Fruit fly (Drosophila melanogaster) whole organism, pupa: Measurements from ENCODE around the gene dcma.

Experiments used
- CG13204 ChIP-seq: fragments of 200-800 bp; sonication (Bioruptor generic); optimal IDR thresholded peaks from 2 replicates; lab custom pipeline; 2018; ENCODE audit warnings: missing biosample characterization, mild to moderate bottlenecking, missing genetic modification characterization, moderate library complexity
- CG14655 ChIP-seq: fragments of 200-800 bp; sonication (Bioruptor generic); optimal IDR thresholded peaks from 3 replicates; lab custom pipeline; 2017; ENCODE audit warnings: mild to moderate bottlenecking, missing biosample characterization, missing genetic modification reagents, missing genetic modification characterization
- CG32121 ChIP-seq: fragments of 200-800 bp; sonication (Bioruptor generic); IDR thresholded peaks from 2 replicates; pipeline ENCODE4 v1.3.6; 2022; ENCODE audit warnings: missing biosample characterization, missing genetic modification characterization
- CG8159 ChIP-seq: fragments of 200-800 bp; sonication (Bioruptor generic); optimal IDR thresholded peaks from 3 replicates; lab custom pipeline; 2018; ENCODE audit warnings: missing biosample characterization, mild to moderate bottlenecking, missing genetic modification characterization, moderate library complexity
- CG8301 ChIP-seq: fragments of 200-800 bp; sonication (Bioruptor generic); optimal IDR thresholded peaks from 2 replicates; lab custom pipeline; 2018; ENCODE audit warnings: missing biosample characterization, mild to moderate bottlenecking, missing genetic modification characterization
- CG9948 ChIP-seq: fragments of 200-800 bp; sonication (Bioruptor generic); optimal IDR thresholded peaks from 2 replicates; lab custom pipeline; 2018; ENCODE audit warnings: missing biosample characterization, mild to moderate bottlenecking, missing genetic modification characterization, moderate library complexity
- D1 ChIP-seq: fragments of 200-800 bp; sonication (Bioruptor generic); optimal IDR thresholded peaks from 2 replicates; lab custom pipeline; 2018; ENCODE audit warnings: missing biosample characterization, mild to moderate bottlenecking, missing genetic modification characterization, moderate library complexity
- Ets98B ChIP-seq: fragments of 200-800 bp; sonication (Bioruptor generic); IDR thresholded peaks from 2 replicates; pipeline ENCODE4 v1.3.6; 2022; ENCODE audit warnings: missing biosample characterization, missing genetic modification characterization
- Pif1A ChIP-seq: fragments of 200-800 bp; sonication (Bioruptor generic); optimal IDR thresholded peaks from 3 replicates; lab custom pipeline; 2016; ENCODE audit warnings: missing biosample characterization, missing genetic modification characterization
- Pif1B ChIP-seq: fragments of 200-800 bp; sonication (Bioruptor generic); optimal IDR thresholded peaks from 3 replicates; lab custom pipeline; 2016; ENCODE audit warnings: missing biosample characterization, missing genetic modification characterization
- Snoo ChIP-seq: fragments of 200-800 bp; sonication (Bioruptor generic); optimal IDR thresholded peaks from 3 replicates; lab custom pipeline; 2017; ENCODE audit warnings: missing biosample characterization, mild to moderate bottlenecking, missing genetic modification characterization, inconsistent platforms
- rn ChIP-seq: fragments of 200-800 bp; sonication (Bioruptor generic); IDR thresholded peaks from 2 replicates; pipeline ENCODE4 v1.3.6; 2022; ENCODE audit warnings: missing biosample characterization, missing genetic modification characterization

dm6 chr2L:4687211-4687610 lies 7.3 kb upstream of the dcma start, which contains the start of gene Elba3:
- TF ChIP-seq CG13204 (no peak), CG8159 (tag; lab: Kevin White, UChicago) (no peak), D1 (tag; lab: Kevin White, UChicago) (no peak), CG9948 (tag; lab: Kevin White, UChicago) (no peak), Pif1B (no peak), CG32121 (GFP tag; lab: Robert Waterston, UW) (no peak), CG14655 (GFP tag; lab: Kevin White, UChicago) (no peak), rn (GFP tag; lab: Robert Waterston, UW) (no peak), CG8301 (tag; lab: Kevin White, UChicago) (no peak), Ets98B (GFP tag; lab: Robert Waterston, UW) (no peak), Pif1A (GFP tag; lab: Kevin White, UChicago) (no peak), Snoo (tag; lab: Kevin White, UChicago) (no peak)
